Worm (Caenorhabditis elegans) whole organism, L4 larva: Measurements from ENCODE around the gene lin-22.

Experiments
- F26F4.8 ChIP-seq: fragments of 200-800 bp; sonication (Bioruptor generic); conservative IDR thresholded peaks from 2 replicates; pipeline ENCODE4 v1.3.6; 2022; ENCODE audit warnings: missing genetic modification characterization, missing compliant biosample characterization
- F49E8.2 ChIP-seq: sonication (generic microtip); optimal IDR thresholded peaks from 2 replicates; lab custom pipeline; 2016; ENCODE audit warnings: missing compliant biosample characterization, mild to moderate bottlenecking, missing genetic modification characterization, borderline replicate concordance
- R02D3.7 ChIP-seq: fragments of 150-350 bp; sonication (generic microtip); optimal IDR thresholded peaks from 3 replicates; lab custom pipeline; 2014; ENCODE audit warnings: missing biosample characterization, missing genetic modification characterization
- T26A8.4 ChIP-seq: fragments of 200-800 bp; sonication (Bioruptor generic); IDR thresholded peaks from 2 replicates; pipeline ENCODE4 v1.3.6; 2022; ENCODE audit warnings: missing genetic modification characterization, missing compliant biosample characterization
- Y105C5A.15 ChIP-seq: fragments of 200-800 bp; sonication (Bioruptor generic); IDR thresholded peaks from 2 replicates; pipeline ENCODE4 v1.3.6; 2022; ENCODE audit warnings: missing genetic modification characterization, missing compliant biosample characterization
- Y48G9A.11 ChIP-seq: fragments of 200-800 bp; sonication (Bioruptor generic); IDR thresholded peaks from 2 replicates; pipeline ENCODE4 v1.3.6; 2022; ENCODE audit warnings: missing genetic modification reagents, missing genetic modification characterization, missing compliant biosample characterization
- ZK337.2 ChIP-seq: fragments of 200-800 bp; sonication (Bioruptor generic); IDR thresholded peaks from 2 replicates; pipeline ENCODE4 v1.3.6; 2022; ENCODE audit warnings: missing genetic modification reagents, missing genetic modification characterization, missing compliant biosample characterization
- aha-1 ChIP-seq: fragments of 150-350 bp; peaks from one replicate; lab custom pipeline; 2014; ENCODE audit warnings: missing biosample characterization, missing genetic modification characterization
- aly-2 ChIP-seq: sonication (generic microtip); optimal IDR thresholded peaks from 2 replicates; lab custom pipeline; 2018; ENCODE audit warnings: missing biosample characterization, missing genetic modification characterization
- ceh-82 ChIP-seq: sonication (generic microtip); optimal IDR thresholded peaks from 2 replicates; lab custom pipeline; 2017; ENCODE audit warnings: missing biosample characterization, missing genetic modification characterization
- ces-1 ChIP-seq: fragments of 150-350 bp; sonication (generic microtip); optimal IDR thresholded peaks from 4 replicates; lab custom pipeline; 2014; ENCODE audit warnings: missing biosample characterization, missing genetic modification reagents, missing genetic modification characterization
- daf-19 ChIP-seq: fragments of 200-800 bp; sonication (Bioruptor generic); conservative IDR thresholded peaks from 2 replicates; pipeline ENCODE4 v1.3.6; 2022; ENCODE audit warnings: missing genetic modification characterization, missing compliant biosample characterization
- daf-8 ChIP-seq: fragments of 200-800 bp; sonication (Bioruptor generic); IDR thresholded peaks from 2 replicates; pipeline ENCODE4 v1.3.6; 2022; ENCODE audit warnings: missing genetic modification characterization, missing compliant biosample characterization
- dmd-6 ChIP-seq: fragments of 200-800 bp; sonication (Bioruptor generic); IDR thresholded peaks from 2 replicates; pipeline ENCODE4 v1.3.6; 2022; ENCODE audit warnings: missing genetic modification reagents, missing genetic modification characterization, missing compliant biosample characterization
- dpl-1 ChIP-seq: fragments of 150-350 bp; optimal IDR thresholded peaks from 2 replicates; lab custom pipeline; 2014; ENCODE audit warnings: missing biosample characterization, missing genetic modification reagents, missing genetic modification characterization
- egl-27 ChIP-seq: sonication (generic microtip); optimal IDR thresholded peaks from 3 replicates; lab custom pipeline; 2017; ENCODE audit warnings: missing biosample characterization, missing genetic modification reagents, missing genetic modification characterization
- gei-8 ChIP-seq: fragments of 200-800 bp; sonication (Bioruptor generic); optimal IDR thresholded peaks from 2 replicates; lab custom pipeline; 2018; ENCODE audit warnings: mild to moderate bottlenecking, missing genetic modification characterization, missing compliant biosample characterization
- hif-1 ChIP-seq, 2 experiments: sonication (generic microtip); optimal IDR thresholded peaks; 2 replicates each; lab custom pipeline; 2016 to 2017; ENCODE audit warnings: missing compliant biosample characterization in 2 of 2, missing genetic modification characterization in 2 of 2, missing genetic modification reagents in 2 of 2, missing genotype in 2 of 2, mild to moderate bottlenecking in 1 of 2
- lim-7 ChIP-seq: fragments of 200-800 bp; sonication (Bioruptor generic); IDR thresholded peaks from 2 replicates; pipeline ENCODE4 v1.3.6; 2022; ENCODE audit warnings: missing genetic modification characterization, missing compliant biosample characterization
- lin-13 ChIP-seq: fragments of 150-350 bp; optimal IDR thresholded peaks from 2 replicates; lab custom pipeline; 2014; ENCODE audit warnings: missing biosample characterization, missing genetic modification reagents, missing genetic modification characterization
- lin-38 ChIP-seq: fragments of 200-800 bp; sonication (Bioruptor generic); IDR thresholded peaks from 2 replicates; pipeline ENCODE4 v1.3.6; 2022; ENCODE audit warnings: missing genetic modification reagents, missing genetic modification characterization, missing compliant biosample characterization
- mdl-1 ChIP-seq, 2 experiments: fragments of 150-350 bp in 1 of 2; sonication (generic microtip) in 1 of 2; optimal IDR thresholded peaks; 2 replicates each; lab custom pipeline; 2014 to 2017; ENCODE audit warnings: missing biosample characterization in 2 of 2, missing genetic modification characterization in 2 of 2
- mep-1 ChIP-seq: fragments of 150-350 bp; sonication (generic microtip); optimal IDR thresholded peaks from 3 replicates; lab custom pipeline; 2014; ENCODE audit warnings: missing biosample characterization, missing genetic modification characterization
- mes-2 ChIP-seq: sonication (generic microtip); optimal IDR thresholded peaks from 2 replicates; lab custom pipeline; 2016; ENCODE audit warnings: missing genotype, mild to moderate bottlenecking, missing genetic modification characterization, missing compliant biosample characterization; ENCODE audit not compliant: poor library complexity, severe bottlenecking
- nhr-10 ChIP-seq: fragments of 150-350 bp; optimal IDR thresholded peaks from 2 replicates; lab custom pipeline; 2014; ENCODE audit warnings: missing biosample characterization, missing genetic modification characterization
- nhr-102 ChIP-seq: sonication (generic microtip); optimal IDR thresholded peaks from 2 replicates; lab custom pipeline; 2016; ENCODE audit warnings: mild to moderate bottlenecking, missing genetic modification characterization, moderate library complexity, missing compliant biosample characterization
- nhr-6 ChIP-seq: fragments of 150-350 bp; optimal IDR thresholded peaks from 2 replicates; lab custom pipeline; 2014; ENCODE audit warnings: missing biosample characterization, missing genetic modification characterization
- nhr-76 ChIP-seq: fragments of 150-350 bp; optimal IDR thresholded peaks from 2 replicates; lab custom pipeline; 2014; ENCODE audit warnings: missing biosample characterization, missing genetic modification characterization
- nhr-77 ChIP-seq: fragments of 150-350 bp; optimal IDR thresholded peaks from 2 replicates; lab custom pipeline; 2014; ENCODE audit warnings: missing biosample characterization, missing genetic modification characterization
- pha-4 ChIP-seq, 2 experiments: fragments of 150-350 bp in 1 of 2; fragments of 200-800 bp in 1 of 2; sonication (Bioruptor generic) in 1 of 2; IDR thresholded peaks in 1 of 2; optimal IDR thresholded peaks in 1 of 2; 2 replicates each; pipeline versions ENCODE4 v1.3.6 to Lab custom; 2014 to 2022; ENCODE audit warnings: missing genetic modification characterization in 2 of 2, missing genetic modification reagents in 2 of 2, missing biosample characterization in 1 of 2, missing compliant biosample characterization in 1 of 2
- php-3 ChIP-seq: fragments of 200-800 bp; sonication (Bioruptor generic); IDR thresholded peaks from 2 replicates; pipeline ENCODE4 v1.3.6; 2022; ENCODE audit warnings: missing genetic modification reagents, missing genetic modification characterization, missing compliant biosample characterization
- pqm-1 ChIP-seq: sonication (generic microtip); optimal IDR thresholded peaks from 2 replicates; lab custom pipeline; 2017; ENCODE audit warnings: missing biosample characterization, missing genetic modification characterization
- saeg-2 ChIP-seq: fragments of 200-800 bp; sonication (Bioruptor generic); IDR thresholded peaks from 2 replicates; pipeline ENCODE4 v1.3.6; 2022; ENCODE audit warnings: missing genetic modification reagents, missing genetic modification characterization, missing compliant biosample characterization
- sdz-12 ChIP-seq: fragments of 200-800 bp; sonication (Bioruptor generic); optimal IDR thresholded peaks from 2 replicates; lab custom pipeline; 2018; ENCODE audit warnings: mild to moderate bottlenecking, missing genetic modification characterization, missing compliant biosample characterization
- set-16 ChIP-seq: fragments of 200-800 bp; sonication (Bioruptor generic); IDR thresholded peaks from 2 replicates; pipeline ENCODE4 v1.3.6; 2022; ENCODE audit warnings: missing genetic modification reagents, missing genetic modification characterization, missing compliant biosample characterization
- skn-1 ChIP-seq: fragments of 150-350 bp; optimal IDR thresholded peaks from 2 replicates; lab custom pipeline; 2014; ENCODE audit warnings: missing biosample characterization, missing genetic modification characterization
- tra-1 ChIP-seq: fragments of 200-800 bp; sonication (Bioruptor generic); IDR thresholded peaks from 2 replicates; pipeline ENCODE4 v1.3.6; 2022; ENCODE audit warnings: missing genetic modification reagents, missing genetic modification characterization, missing compliant biosample characterization
- unc-130 ChIP-seq: sonication (generic microtip); optimal IDR thresholded peaks from 2 replicates; lab custom pipeline; 2016; ENCODE audit warnings: missing genetic modification reagents, missing genetic modification characterization, missing compliant biosample characterization
- unc-39 ChIP-seq: sonication (generic microtip); optimal IDR thresholded peaks from 2 replicates; lab custom pipeline; 2017; ENCODE audit warnings: missing biosample characterization, missing genetic modification characterization
- unc-62 ChIP-seq, 3 experiments: fragments of 150-350 bp in 1 of 3; sonication (generic microtip); optimal IDR thresholded peaks in 2 of 3; peaks in 1 of 3; 1 replicate in 1 of 3; 2 replicates in 2 of 3; lab custom pipeline; 2014 to 2017; ENCODE audit warnings: missing biosample characterization in 3 of 3, missing genetic modification characterization in 3 of 3, missing genetic modification reagents in 3 of 3, missing genotype in 1 of 3
- zip-11 ChIP-seq: fragments of 200-800 bp; sonication (Bioruptor generic); IDR thresholded peaks from 2 replicates; pipeline ENCODE4 v1.3.6; 2022; ENCODE audit warnings: missing genetic modification characterization, missing compliant biosample characterization
- ztf-11 ChIP-seq: fragments of 150-350 bp; optimal IDR thresholded peaks from 2 replicates; lab custom pipeline; 2014; ENCODE audit warnings: missing biosample characterization, missing genetic modification characterization

The lin-22 gene

DNA sequence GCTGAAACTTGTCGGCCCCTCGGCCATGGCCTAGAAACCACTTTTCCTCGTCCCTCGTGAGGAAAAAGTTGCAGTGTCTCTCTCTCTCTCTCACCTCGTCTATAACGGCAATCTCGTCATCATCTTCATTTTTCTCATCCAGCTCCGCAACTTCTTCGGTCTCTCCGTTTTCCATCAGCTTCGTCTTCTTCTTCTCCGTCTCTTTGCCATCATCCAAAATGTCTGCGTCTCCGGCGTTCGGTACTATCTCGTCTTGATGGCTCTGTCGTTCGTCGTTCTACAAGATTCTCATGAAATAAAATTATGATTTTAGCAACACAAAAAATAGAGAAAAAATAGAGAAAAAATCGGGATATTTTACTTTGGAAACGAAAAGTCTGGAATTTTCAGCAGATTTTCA is 18.0 kb upstream of the lin-22 start:
- TF ChIP-seq mes-2, result peak; percentile 13
- TF ChIP-seq egl-27 (tag; lab: Kevin White, UChicago), result no peak
- TF ChIP-seq set-16 (GFP tag; lab: Robert Waterston, UW), result peak; percentile 20; the same call in 1 of the 2 replicates
- peak in 1 of 2 experiments; percentile 60 for TF ChIP-seq unc-62 (GFP tag; optimal IDR thresholded peaks at IDR 0.05 in 1 of 2; lab: Kevin White, UChicago)
- TF ChIP-seq unc-62 (tag; optimal IDR thresholded peaks at IDR 0.05; lab: Kevin White, UChicago), result no peak
- TF ChIP-seq zip-11, result no peak
- TF ChIP-seq unc-130 (GFP tag; lab: Kevin White, UChicago), result no peak

DNA sequence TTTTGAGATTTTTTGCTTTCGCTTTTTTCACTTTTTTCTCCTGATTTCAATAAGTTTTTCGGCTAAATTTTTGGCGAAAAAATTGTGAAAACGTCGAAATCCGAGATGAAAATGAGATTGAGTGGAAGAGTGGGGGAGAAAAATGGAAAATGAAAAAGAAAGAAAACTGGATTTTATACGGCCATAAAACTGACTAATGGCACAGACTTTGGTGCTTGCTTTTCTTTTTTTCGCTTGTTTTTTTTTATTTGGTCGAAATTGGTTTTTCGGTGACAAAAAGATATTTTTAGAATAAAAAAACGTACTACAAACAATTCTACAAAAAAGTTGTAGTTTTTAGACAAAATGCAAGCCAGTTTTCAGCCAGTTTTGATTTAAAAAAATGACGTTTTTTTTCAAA is 16.7 kb upstream of the lin-22 start:
- TF ChIP-seq T26A8.4, result no peak
- TF ChIP-seq Y48G9A.11 (GFP tag; lab: Robert Waterston, UW), result no peak
- no peak for TF ChIP-seq ztf-11
- no peak for TF ChIP-seq unc-39 (tag; lab: Kevin White, UChicago)
- no peak for TF ChIP-seq lin-38
- TF ChIP-seq unc-130 (GFP tag; lab: Kevin White, UChicago), result no peak
- TF ChIP-seq mdl-1 (tag; optimal IDR thresholded peaks at IDR 0.05; lab: Kevin White, UChicago), result no peak
- TF ChIP-seq, all 104 proteins: peak for 0

DNA sequence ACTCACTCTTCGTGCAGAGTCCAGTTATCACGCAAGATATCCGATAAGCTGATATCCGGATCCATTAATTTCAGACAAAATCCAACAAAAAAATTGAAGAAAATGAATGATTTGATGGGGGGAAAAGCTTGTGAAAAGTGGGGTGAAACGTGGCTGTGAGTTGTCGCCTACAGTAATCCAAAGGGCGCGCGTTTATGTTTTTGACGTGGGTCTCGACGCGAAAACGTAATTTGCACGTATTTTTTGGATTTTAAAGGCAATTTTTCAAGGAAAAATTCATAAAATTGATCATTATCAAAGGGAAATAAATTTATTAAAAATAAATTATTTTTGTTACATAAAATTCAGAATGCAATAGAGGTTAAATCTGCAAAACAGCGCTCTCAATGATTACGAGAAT is 10.7 kb upstream of the lin-22 start, which contains the start of gene Y54G2A.73:
Y54G2A.73 (minus strand) TSS at position 65 of the 400 bp plus-strand sequence.
- TF ChIP-seq ZK337.2 (GFP tag; lab: Robert Waterston, UW) (no peak), sdz-12 (GFP tag; lab: Kevin White, UChicago) (no peak), F49E8.2 (no peak), skn-1 (no peak), nhr-6 (tag; lab: Kevin White, UChicago) (no peak), Y105C5A.15 (GFP tag; lab: Robert Waterston, UW) (no peak), R02D3.7 (tag; lab: Kevin White, UChicago) (no peak), daf-19 (GFP tag; lab: Robert Waterston, UW) (no peak), aly-2 (tag; lab: Kevin White, UChicago) (no peak), ces-1 (GFP tag; lab: Kevin White, UChicago) (no peak), zip-11 (no peak), lim-7 (GFP tag; lab: Robert Waterston, UW) (no peak), gei-8 (no peak), pha-4 (GFP tag; IDR thresholded peaks at IDR 0.05; lab: Robert Waterston, UW) (no peak), pha-4 (tag; optimal IDR thresholded peaks at IDR 0.05; lab: Kevin White, UChicago) (no peak), unc-39 (tag; lab: Kevin White, UChicago) (no peak), ceh-82 (tag; lab: Kevin White, UChicago) (no peak), daf-8 (GFP tag; lab: Robert Waterston, UW) (no peak), saeg-2 (GFP tag; lab: Robert Waterston, UW) (no peak), nhr-10 (tag; lab: Kevin White, UChicago) (no peak), aha-1 (tag; lab: Kevin White, UChicago) (no peak)

DNA sequence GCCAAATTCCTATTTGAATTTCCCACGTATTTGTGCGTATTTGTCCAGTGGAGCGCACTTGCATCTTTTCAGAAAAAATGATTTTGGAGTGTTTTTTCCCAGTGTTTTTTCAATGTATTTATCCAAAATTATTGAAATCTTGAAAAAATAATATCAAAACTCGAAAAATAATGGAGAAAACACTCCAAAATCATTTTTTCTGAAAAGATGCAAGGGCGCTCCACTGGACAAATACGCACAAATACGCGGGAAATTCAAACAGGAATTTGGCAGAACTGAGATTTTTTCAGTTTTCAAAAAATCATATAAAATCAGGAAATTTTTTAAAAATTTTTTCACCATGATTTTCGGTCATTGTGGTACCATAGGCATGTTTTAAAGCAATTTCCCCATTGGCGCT is 7.9 kb upstream of the lin-22 start:
- TF ChIP-seq dpl-1 (peak; percentile 6), lin-38 (peak; percentile 71), set-16 (GFP tag; lab: Robert Waterston, UW) (no peak)
- TF ChIP-seq, all 104 proteins: peak for 2

DNA sequence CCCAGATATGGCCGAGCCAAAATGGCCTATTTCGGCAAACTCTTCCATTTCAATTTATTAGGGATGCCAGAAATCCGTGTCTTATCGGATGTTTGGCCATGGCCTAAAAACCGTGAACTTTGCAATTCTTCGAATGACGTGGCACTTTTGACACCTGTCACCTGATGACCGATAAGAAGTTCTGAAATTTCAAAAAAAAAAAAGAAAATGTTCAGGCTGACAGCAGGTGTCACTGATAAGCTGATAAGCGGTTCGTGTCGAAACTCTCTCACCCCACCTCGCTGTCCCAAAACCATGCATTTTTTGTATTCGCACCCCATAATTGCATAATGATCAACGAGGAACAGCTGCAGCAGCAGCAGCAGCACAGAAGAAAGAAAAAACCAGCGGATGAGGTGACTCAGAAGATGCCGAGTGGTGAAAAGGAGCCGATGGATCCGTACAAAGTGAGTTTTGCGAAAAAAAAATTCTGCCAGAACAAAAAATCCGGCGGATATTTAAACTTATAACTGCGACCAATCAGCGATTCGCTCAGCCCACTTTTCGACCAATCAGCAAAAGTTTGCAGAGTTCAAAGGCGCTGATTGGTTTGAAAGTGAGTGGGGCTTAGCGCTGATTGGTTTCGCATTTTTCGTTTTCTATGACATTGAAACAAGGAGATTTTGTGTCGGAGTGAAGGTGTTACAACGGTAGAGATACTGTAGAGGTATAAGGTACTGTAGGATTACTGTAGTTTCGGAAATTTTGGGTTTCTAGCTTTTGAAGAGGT is 7.0 kb upstream of the lin-22 start, which contains the start of the genes Y54G2A.28 and vrp-1:
Y54G2A.28 (minus strand) TSS at position 48 of the 769 bp plus-strand sequence.
vrp-1 (plus strand) TSS at position 214 of the 769 bp plus-strand sequence.
- TF ChIP-seq hif-1 (tag; optimal IDR thresholded peaks at IDR 0.05; lab: Kevin White, UChicago) (peak in 1 of 2 experiments; percentile 9), unc-62 (GFP tag; optimal IDR thresholded peaks at IDR 0.05 in 1 of 2; lab: Kevin White, UChicago) (peak; percentile 52 to 86), unc-62 (tag; optimal IDR thresholded peaks at IDR 0.05; lab: Kevin White, UChicago) (no peak), php-3 (peak; percentile 73), nhr-77 (tag; lab: Kevin White, UChicago) (peak; percentile 53), daf-19 (GFP tag; lab: Robert Waterston, UW) (no peak), mep-1 (peak; percentile 15), pqm-1 (tag; lab: Kevin White, UChicago) (peak; percentile 59), nhr-102 (peak; percentile 78), tra-1 (GFP tag; lab: Robert Waterston, UW) (peak; percentile 93), Y105C5A.15 (GFP tag; lab: Robert Waterston, UW) (0 out of 2 replicates have a peak, but pooled peaks have one; percentile 53), F49E8.2 (no peak), lin-38 (peak; percentile 20; the same call in 1 of the 2 replicates), aha-1 (tag; lab: Kevin White, UChicago) (peak; percentile 14), dmd-6 (GFP tag; lab: Robert Waterston, UW) (peak; percentile 97), nhr-76 (tag; lab: Kevin White, UChicago) (no peak), F26F4.8 (no peak), lin-13 (GFP tag; lab: Kevin White, UChicago) (peak; percentile 49)
